Fruit fly (Drosophila melanogaster) S2 (cell line): Measurements from ENCODE around the gene Mes2.

Source experiments
- CG8478 ChIP-seq: fragments of >200 bp; optimal IDR thresholded peaks from 2 replicates; lab custom pipeline; 2018
- CTCF ChIP-seq, 2 experiments: fragments of >200 bp; optimal IDR thresholded peaks; 2 replicates each; lab custom pipeline; 2018

- TF ChIP-seq CG8478 (lab: Kevin White, UChicago) (no peak), CTCF (optimal IDR thresholded peaks at IDR 0.05; lab: Kevin White, UChicago) (no peak)
These were observed 14.9 kb downstream of the Mes2 start for dm6 chr3L:22960322-22960721.
